Worm (Caenorhabditis elegans) whole organism, L1 larva: ENCODE results near the gene comt-1.

Experiments used
- jun-1 ChIP-seq: fragments of 150-350 bp; optimal IDR thresholded peaks from 2 replicates; lab custom pipeline; 2014; ENCODE audit warnings: missing biosample characterization, missing genetic modification reagents, missing genetic modification characterization
- pqm-1 ChIP-seq: sonication (generic microtip); optimal IDR thresholded peaks from 3 replicates; lab custom pipeline; 2017; ENCODE audit warnings: missing biosample characterization, missing genetic modification characterization
- ztf-4 ChIP-seq: fragments of 150-350 bp; optimal IDR thresholded peaks from 2 replicates; lab custom pipeline; 2014; ENCODE audit warnings: missing biosample characterization, missing genetic modification characterization

- TF ChIP-seq jun-1 (tag; lab: Kevin White, UChicago) = no peak
- no peak for TF ChIP-seq pqm-1 (tag; lab: Kevin White, UChicago)
- TF ChIP-seq ztf-4 (tag; lab: Kevin White, UChicago) = no peak
These were observed 34.5 kb downstream of the comt-1 start, which contains the start of gene ssr-2 for ce11 chrX:2827702-2828182.
